Worm (Caenorhabditis elegans): ENCODE measurements around the gene F46C5.2.
A peak's percentile ranks its signal among the peaks of the same experiment; 100 is the strongest.

Gene F46C5.2

ce11 chrII:8788752-8789151, 40.3 kb downstream of the F46C5.2 start:
- TF ChIP-seq nhr-11 (tag; optimal IDR thresholded peaks at IDR 0.05) (no peak), peb-1 (tag; optimal IDR thresholded peaks at IDR 0.05) (no peak), lin-11 (tag; optimal IDR thresholded peaks at IDR 0.05) (no peak), nhr-10 (tag; optimal IDR thresholded peaks at IDR 0.05) (no peak), nhr-25 (tag; optimal IDR thresholded peaks at IDR 0.05) (no peak), ztf-1 (GFP tag; conservative IDR thresholded peaks at IDR 0.05) (no peak), gmeb-1 (tag; optimal IDR thresholded peaks at IDR 0.05) (no peak), egl-27 (tag; optimal IDR thresholded peaks at IDR 0.05) (no peak)

DNA sequence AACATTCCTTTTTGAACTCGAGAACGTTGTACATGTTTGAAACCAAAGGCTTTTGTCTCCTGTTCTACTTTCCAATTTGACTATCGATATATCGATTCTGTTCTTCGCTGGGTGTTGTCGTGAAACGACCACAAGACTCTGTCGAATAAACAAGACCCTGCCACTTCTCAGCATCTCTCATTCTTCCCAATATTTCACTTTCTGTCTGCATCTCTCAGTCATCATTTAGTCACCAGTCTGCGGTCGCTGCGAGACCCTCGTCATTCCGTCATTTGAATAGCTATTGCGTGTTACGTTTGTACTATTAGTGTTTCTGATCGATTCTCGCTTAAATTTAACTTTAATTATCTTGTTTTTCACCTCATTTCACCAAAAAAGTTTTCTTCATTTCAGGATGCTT, 41.7 kb downstream of the F46C5.2 start:
- TF ChIP-seq mbf-1 (tag; optimal IDR thresholded peaks at IDR 0.05) (no peak), nhr-11 (tag; optimal IDR thresholded peaks at IDR 0.05) (no peak), nhr-6 (tag; optimal IDR thresholded peaks at IDR 0.05) (peak; percentile 90), lsy-2 (tag; optimal IDR thresholded peaks at IDR 0.05) (peak; percentile 75 to 96), dmd-4 (tag; optimal IDR thresholded peaks at IDR 0.05) (no peak), nhr-23 (tag; optimal IDR thresholded peaks at IDR 0.05) (no peak), zag-1 (tag; optimal IDR thresholded peaks at IDR 0.05) (peak; percentile 76), nhr-21 (tag; optimal IDR thresholded peaks at IDR 0.05) (peak; percentile 97), lin-13 (GFP tag; optimal IDR thresholded peaks at IDR 0.05) (peak; percentile 89), lin-11 (tag; optimal IDR thresholded peaks at IDR 0.05) (peak; percentile 97), skn-1 (tag; optimal IDR thresholded peaks at IDR 0.05) (peak; percentile 90), unc-39 (tag; optimal IDR thresholded peaks at IDR 0.05) (no peak), alr-1 (tag; optimal IDR thresholded peaks at IDR 0.05) (no peak), nhr-129 (tag; optimal IDR thresholded peaks at IDR 0.05) (peak; percentile 99), gmeb-1 (tag; optimal IDR thresholded peaks at IDR 0.05) (peak; percentile 92), nhr-25 (tag; optimal IDR thresholded peaks at IDR 0.05) (peak; percentile 97), snpc-4 (tag; optimal IDR thresholded peaks at IDR 0.05) (peak; percentile 69), nhr-12 (tag; optimal IDR thresholded peaks at IDR 0.05) (no peak), aly-2 (tag; optimal IDR thresholded peaks at IDR 0.05) (no peak), sem-4 (tag; optimal IDR thresholded peaks at IDR 0.05) (peak; percentile 96), ama-1 (optimal IDR thresholded peaks at IDR 0.05) (peak; percentile 93), C34F6.9 (tag; optimal IDR thresholded peaks at IDR 0.05) (peak; percentile 100), elt-3 (tag; optimal IDR thresholded peaks at IDR 0.05) (no peak), ztf-1 (GFP tag; conservative IDR thresholded peaks at IDR 0.05) (0 out of 2 replicates have a peak, but pooled peaks have one; percentile 46), R02D3.7 (tag; optimal IDR thresholded peaks at IDR 0.05) (no peak), fos-1 (tag; optimal IDR thresholded peaks at IDR 0.05) (peak; percentile 96), peb-1 (tag; optimal IDR thresholded peaks at IDR 0.05) (no peak), nhr-237 (tag; optimal IDR thresholded peaks at IDR 0.05) (no peak), sma-3 (GFP tag; optimal IDR thresholded peaks at IDR 0.05) (peak; percentile 97), ZK546.5 (tag; optimal IDR thresholded peaks at IDR 0.05) (peak; percentile 28), egl-27 (tag; optimal IDR thresholded peaks at IDR 0.05) (peak; percentile 82), unc-55 (GFP tag; optimal IDR thresholded peaks at IDR 0.05) (peak; percentile 93), F13H6.1 (tag; optimal IDR thresholded peaks at IDR 0.05) (peak; percentile 93), Y55F3AM.14 (GFP tag; optimal IDR thresholded peaks at IDR 0.05) (peak; percentile 80), mdl-1 (tag; optimal IDR thresholded peaks at IDR 0.05) (peak; percentile 32 to 75), nhr-77 (tag; optimal IDR thresholded peaks at IDR 0.05) (peak; percentile 72), mab-5 (tag; optimal IDR thresholded peaks at IDR 0.05) (peak; percentile 92), ztf-11 (tag; optimal IDR thresholded peaks at IDR 0.05) (no peak), unc-62 (GFP tag; optimal IDR thresholded peaks at IDR 0.05) (peak; percentile 69), ceh-82 (tag; optimal IDR thresholded peaks at IDR 0.05) (peak; percentile 66), ztf-4 (tag; optimal IDR thresholded peaks at IDR 0.05) (peak; percentile 95), elt-1 (tag; optimal IDR thresholded peaks at IDR 0.05) (no peak), lin-39 (tag; optimal IDR thresholded peaks at IDR 0.05) (no peak), blmp-1 (tag; optimal IDR thresholded peaks at IDR 0.05; ENCODE audit: insufficient read depth) (peak; percentile 60), ceh-16 (tag; optimal IDR thresholded peaks at IDR 0.05) (peak; percentile 47), sma-9 (GFP tag; optimal IDR thresholded peaks at IDR 0.05) (peak; percentile 95), sma-9 (tag; optimal IDR thresholded peaks at IDR 0.05) (no peak), crh-2 (tag; optimal IDR thresholded peaks at IDR 0.05) (peak; percentile 98), nhr-10 (tag; optimal IDR thresholded peaks at IDR 0.05) (peak; percentile 72)

Data from whole organism, L2 larva.